Worm (Caenorhabditis elegans) whole organism, young adult: Measurements from ENCODE around the gene Y43F4A.1.

Experiments used
- B0019.2 ChIP-seq: fragments of 200-800 bp; sonication (Bioruptor generic); conservative IDR thresholded peaks from 2 replicates; pipeline ENCODE4 v1.3.6; 2022; ENCODE audit warnings: missing genetic modification reagents, missing genetic modification characterization, missing compliant biosample characterization
- B0035.1 ChIP-seq: sonication (generic microtip); optimal IDR thresholded peaks from 2 replicates; lab custom pipeline; 2016; ENCODE audit warnings: missing genetic modification characterization, mild to moderate bottlenecking, missing compliant biosample characterization, missing genotype, missing genetic modification reagents
- B0261.1 ChIP-seq: sonication (generic microtip); optimal IDR thresholded peaks from 2 replicates; lab custom pipeline; 2016; ENCODE audit warnings: mild to moderate bottlenecking, missing genetic modification characterization, moderate library complexity, missing compliant biosample characterization
- C06A6.2 ChIP-seq: fragments of 200-800 bp; sonication (Bioruptor generic); conservative IDR thresholded peaks from 2 replicates; pipeline ENCODE4 v1.3.6; 2022; ENCODE audit warnings: missing genetic modification characterization, missing compliant biosample characterization
- D2030.7 ChIP-seq: fragments of 200-800 bp; sonication (Bioruptor generic); IDR thresholded peaks from 2 replicates; pipeline ENCODE4 v1.3.6; 2022; ENCODE audit warnings: missing genetic modification reagents, missing genetic modification characterization, missing compliant biosample characterization
- F10E7.11 ChIP-seq: sonication (generic microtip); optimal IDR thresholded peaks from 2 replicates; lab custom pipeline; 2017; ENCODE audit warnings: mild to moderate bottlenecking, missing genetic modification characterization, moderate library complexity, missing compliant biosample characterization
- F22D6.2 ChIP-seq: sonication (generic microtip); optimal IDR thresholded peaks from 2 replicates; lab custom pipeline; 2016; ENCODE audit warnings: mild to moderate bottlenecking, missing genetic modification characterization, missing compliant biosample characterization
- F23B12.7 ChIP-seq: sonication (generic microtip); optimal IDR thresholded peaks from 2 replicates; lab custom pipeline; 2017; ENCODE audit warnings: missing genetic modification characterization, mild to moderate bottlenecking, missing compliant biosample characterization, antibody characterized with exemption, moderate library complexity; ENCODE audit not compliant: insufficient read depth
- F49E8.2 ChIP-seq: sonication (generic microtip); optimal IDR thresholded peaks from 3 replicates; lab custom pipeline; 2017; ENCODE audit warnings: missing genetic modification characterization, mild to moderate bottlenecking, missing compliant biosample characterization, antibody characterized with exemption, moderate library complexity; ENCODE audit not compliant: insufficient read depth
- K11D2.4 ChIP-seq: fragments of 200-800 bp; sonication (Bioruptor generic); IDR thresholded peaks from 2 replicates; pipeline ENCODE4 v1.3.6; 2022; ENCODE audit warnings: missing genetic modification reagents, missing genetic modification characterization, missing compliant biosample characterization
- K12H6.12 ChIP-seq: fragments of 200-800 bp; sonication (Bioruptor generic); optimal IDR thresholded peaks from 2 replicates; lab custom pipeline; 2018; ENCODE audit warnings: mild to moderate bottlenecking, missing genetic modification characterization, missing compliant biosample characterization
- T07F8.4 ChIP-seq: sonication (generic microtip); optimal IDR thresholded peaks from 2 replicates; lab custom pipeline; 2016; ENCODE audit warnings: mild to moderate bottlenecking, missing genetic modification characterization, moderate library complexity, missing compliant biosample characterization
- atf-7 ChIP-seq: sonication (generic microtip); optimal IDR thresholded peaks from 2 replicates; lab custom pipeline; 2017; ENCODE audit warnings: mild to moderate bottlenecking, missing genetic modification characterization, missing compliant biosample characterization
- athp-1 ChIP-seq: sonication (generic microtip); optimal IDR thresholded peaks from 2 replicates; lab custom pipeline; 2017; ENCODE audit warnings: mild to moderate bottlenecking, missing genetic modification characterization, missing compliant biosample characterization
- cebp-1 ChIP-seq, 2 experiments: fragments of 200-800 bp in 1 of 2; sonication (Bioruptor generic) in 1 of 2; sonication (generic microtip) in 1 of 2; IDR thresholded peaks in 1 of 2; optimal IDR thresholded peaks in 1 of 2; 2 replicates each; pipeline versions ENCODE4 v1.3.6 to Lab custom; 2017 to 2022; ENCODE audit warnings: missing compliant biosample characterization in 2 of 2, missing genetic modification characterization in 2 of 2, mild to moderate bottlenecking in 1 of 2, missing genetic modification reagents in 1 of 2, moderate library complexity in 1 of 2
- ceh-58 ChIP-seq: fragments of 200-800 bp; sonication (Bioruptor generic); IDR thresholded peaks from 2 replicates; pipeline ENCODE4 v1.3.6; 2022; ENCODE audit warnings: missing genetic modification characterization, missing compliant biosample characterization
- ceh-79 ChIP-seq: sonication (generic microtip); optimal IDR thresholded peaks from 2 replicates; lab custom pipeline; 2017; ENCODE audit warnings: mild to moderate bottlenecking, missing genetic modification characterization, missing compliant biosample characterization
- ceh-91 ChIP-seq: fragments of 200-800 bp; sonication (Bioruptor generic); IDR thresholded peaks from 2 replicates; pipeline ENCODE4 v1.3.6; 2022; ENCODE audit warnings: missing genetic modification reagents, missing genetic modification characterization, missing compliant biosample characterization
- die-1 ChIP-seq: sonication (generic microtip); optimal IDR thresholded peaks from 2 replicates; lab custom pipeline; 2016; ENCODE audit warnings: missing genotype, mild to moderate bottlenecking, missing genetic modification characterization, missing compliant biosample characterization
- ets-4 ChIP-seq: fragments of 200-800 bp; sonication (Bioruptor generic); optimal IDR thresholded peaks from 2 replicates; lab custom pipeline; 2018; ENCODE audit warnings: mild to moderate bottlenecking, missing genetic modification characterization, missing compliant biosample characterization
- him-1 ChIP-seq: sonication (generic microtip); optimal IDR thresholded peaks from 2 replicates; lab custom pipeline; 2016; ENCODE audit warnings: missing genotype, missing genetic modification reagents, missing genetic modification characterization, missing compliant biosample characterization
- hmg-1.2 ChIP-seq: fragments of 200-800 bp; sonication (Bioruptor generic); IDR thresholded peaks from 2 replicates; pipeline ENCODE4 v1.3.6; 2022; ENCODE audit warnings: missing genetic modification reagents, missing genetic modification characterization, missing compliant biosample characterization
- let-526 ChIP-seq: fragments of 200-800 bp; sonication (Bioruptor generic); IDR thresholded peaks from 2 replicates; pipeline ENCODE4 v1.3.6; 2022; ENCODE audit warnings: missing genetic modification reagents, missing genetic modification characterization, missing compliant biosample characterization
- lin-26 ChIP-seq: fragments of 200-800 bp; sonication (Bioruptor generic); IDR thresholded peaks from 2 replicates; pipeline ENCODE4 v1.3.6; 2022; ENCODE audit warnings: missing genetic modification reagents, missing genetic modification characterization, missing compliant biosample characterization
- lin-35 ChIP-seq, 3 experiments: fragments of 150-350 bp in 2 of 3; sonication (generic microtip) in 1 of 3; optimal IDR thresholded peaks; 2 replicates each; lab custom pipeline; 2014 to 2018; ENCODE audit warnings: missing biosample characterization in 3 of 3, missing genetic modification characterization in 3 of 3, missing genetic modification reagents in 3 of 3
- lsy-27 ChIP-seq: sonication (generic microtip); optimal IDR thresholded peaks from 2 replicates; lab custom pipeline; 2017; ENCODE audit warnings: missing genetic modification characterization, mild to moderate bottlenecking, missing compliant biosample characterization, antibody characterized with exemption, missing genotype, borderline replicate concordance; ENCODE audit not compliant: insufficient read depth
- madf-8 ChIP-seq: fragments of 200-800 bp; sonication (Bioruptor generic); conservative IDR thresholded peaks from 2 replicates; pipeline ENCODE4 v1.3.6; 2022; ENCODE audit warnings: missing genetic modification reagents, missing genetic modification characterization, missing compliant biosample characterization
- nfyb-1 ChIP-seq: fragments of 200-800 bp; sonication (Bioruptor generic); IDR thresholded peaks from 2 replicates; pipeline ENCODE4 v1.3.6; 2022; ENCODE audit warnings: missing genetic modification reagents, missing genetic modification characterization, missing compliant biosample characterization
- nhr-120 ChIP-seq: fragments of 200-800 bp; sonication (Bioruptor generic); IDR thresholded peaks from 2 replicates; pipeline ENCODE4 v1.3.6; 2022; ENCODE audit warnings: missing genetic modification characterization, missing compliant biosample characterization
- nhr-27 ChIP-seq: fragments of 200-800 bp; sonication (Bioruptor generic); optimal IDR thresholded peaks from 2 replicates; lab custom pipeline; 2018; ENCODE audit warnings: mild to moderate bottlenecking, missing genetic modification characterization, moderate library complexity, missing compliant biosample characterization
- nhr-90 ChIP-seq: sonication (generic microtip); optimal IDR thresholded peaks from 2 replicates; lab custom pipeline; 2016; ENCODE audit warnings: missing genotype, mild to moderate bottlenecking, missing genetic modification characterization, missing compliant biosample characterization
- pbrm-1 ChIP-seq: fragments of 200-800 bp; sonication (Bioruptor generic); IDR thresholded peaks from 2 replicates; pipeline ENCODE4 v1.3.6; 2022; ENCODE audit warnings: missing genetic modification reagents, missing genetic modification characterization, missing compliant biosample characterization
- rcor-1 ChIP-seq: fragments of 200-800 bp; sonication (Bioruptor generic); IDR thresholded peaks from 2 replicates; pipeline ENCODE4 v1.3.6; 2022; ENCODE audit warnings: missing genetic modification reagents, missing genetic modification characterization, missing compliant biosample characterization
- rec-8 ChIP-seq, 2 experiments: sonication (generic microtip); optimal IDR thresholded peaks; 2 replicates each; lab custom pipeline; 2016; ENCODE audit warnings: mild to moderate bottlenecking in 2 of 2, missing genetic modification characterization in 2 of 2, missing genetic modification reagents in 2 of 2, missing genotype in 2 of 2, missing biosample characterization in 1 of 2, missing compliant biosample characterization in 1 of 2, moderate library complexity in 1 of 2
- rpc-1 ChIP-seq, 2 experiments: fragments of 150-350 bp in 1 of 2; sonication (generic microtip) in 1 of 2; optimal IDR thresholded peaks; 2 replicates each; lab custom pipeline; 2014 to 2018; ENCODE audit warnings: missing biosample characterization in 1 of 2, missing genetic modification characterization in 1 of 2, missing genetic modification reagents in 1 of 2, missing genotype in 1 of 2
- sea-2 ChIP-seq: fragments of 200-800 bp; sonication (Bioruptor generic); IDR thresholded peaks from 2 replicates; pipeline ENCODE4 v1.3.6; 2022; ENCODE audit warnings: missing genetic modification characterization, missing compliant biosample characterization
- snpc-1.3 ChIP-seq: sonication (generic microtip); optimal IDR thresholded peaks from 2 replicates; lab custom pipeline; 2017; ENCODE audit warnings: missing genetic modification characterization, mild to moderate bottlenecking, missing compliant biosample characterization, antibody characterized with exemption, moderate library complexity, missing genotype, missing genetic modification reagents; ENCODE audit not compliant: insufficient read depth
- snpc-3.4 ChIP-seq: sonication (generic microtip); optimal IDR thresholded peaks from 2 replicates; lab custom pipeline; 2017; ENCODE audit warnings: missing genetic modification characterization, mild to moderate bottlenecking, missing compliant biosample characterization, antibody characterized with exemption, moderate library complexity, missing genotype, missing genetic modification reagents
- snpc-4 ChIP-seq, 5 experiments: fragments of 150-350 bp in 1 of 5; sonication (generic microtip) in 4 of 5; optimal IDR thresholded peaks; 2 replicates each; lab custom pipeline; 2014 to 2018; ENCODE audit warnings: missing genetic modification characterization in 5 of 5, missing biosample characterization in 3 of 5, antibody characterized with exemption in 2 of 5, mild to moderate bottlenecking in 2 of 5, missing compliant biosample characterization in 2 of 5, missing genotype in 2 of 5, moderate library complexity in 2 of 5, missing genetic modification reagents in 1 of 5
- tbp1 ChIP-seq: fragments of 200-800 bp; sonication (Bioruptor generic); optimal IDR thresholded peaks from 2 replicates; lab custom pipeline; 2018; ENCODE audit warnings: mild to moderate bottlenecking, missing genetic modification characterization, missing compliant biosample characterization
- tlf-1 ChIP-seq: fragments of 200-800 bp; sonication (Bioruptor generic); optimal IDR thresholded peaks from 2 replicates; lab custom pipeline; 2018; ENCODE audit warnings: mild to moderate bottlenecking, missing genetic modification characterization, missing compliant biosample characterization
- unc-62 ChIP-seq: fragments of 150-350 bp; optimal IDR thresholded peaks from 2 replicates; lab custom pipeline; 2014; ENCODE audit warnings: missing biosample characterization, missing genetic modification reagents, missing genetic modification characterization
- ztf-18 ChIP-seq: sonication (generic microtip); optimal IDR thresholded peaks from 2 replicates; lab custom pipeline; 2016; ENCODE audit warnings: missing genotype, mild to moderate bottlenecking, missing genetic modification characterization, missing compliant biosample characterization

Y43F4A.1 gene

DNA sequence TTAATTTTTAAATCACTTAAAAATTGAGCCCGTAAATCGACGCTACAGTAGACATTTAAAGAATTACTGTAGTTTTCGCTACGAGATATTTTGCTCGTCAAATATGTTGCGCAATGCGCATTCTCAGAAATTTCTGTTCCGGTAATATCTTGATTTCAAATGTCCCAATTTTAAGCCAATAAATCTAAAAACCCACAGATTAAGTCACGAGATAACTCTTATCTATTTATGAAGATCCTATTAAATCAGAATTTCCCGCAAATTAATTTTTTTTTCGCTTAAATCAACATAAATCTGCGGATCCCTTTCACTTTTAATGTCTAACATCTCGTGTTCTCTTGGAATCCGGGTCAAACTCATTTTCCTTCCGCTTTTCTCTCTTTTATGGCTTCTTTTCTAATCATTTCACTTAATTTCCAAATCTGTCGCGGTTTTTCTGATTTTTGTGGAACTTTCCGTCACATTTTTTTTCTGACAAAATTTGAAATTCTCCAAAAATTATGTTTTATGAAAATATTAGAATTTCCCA is 6.3 kb upstream of the Y43F4A.1 start:
- no peak for TF ChIP-seq K11D2.4 (GFP tag; lab: Robert Waterston, UW)

- TF ChIP-seq rpc-1 (optimal IDR thresholded peaks at IDR 0.05; lab: Kevin White, UChicago) (peak; percentile 76), rpc-1 (tag; optimal IDR thresholded peaks at IDR 0.05; lab: Kevin White, UChicago) (peak; percentile 80), cebp-1 (GFP tag; IDR thresholded peaks at IDR 0.05; lab: Robert Waterston, UW) (no peak), cebp-1 (tag; optimal IDR thresholded peaks at IDR 0.05; lab: Kevin White, UChicago) (no peak), lsy-27 (tag; lab: Kevin White, UChicago) (peak; percentile 19), F22D6.2 (no peak), die-1 (tag; lab: Kevin White, UChicago) (peak; percentile 70), let-526 (GFP tag; lab: Robert Waterston, UW) (no peak), snpc-4 (GFP tag; optimal IDR thresholded peaks at IDR 0.05; lab: Kevin White, UChicago) (peak; percentile 30), snpc-4 (tag; optimal IDR thresholded peaks at IDR 0.05; lab: Kevin White, UChicago) (peak in 1 of 4 experiments; percentile 29), ztf-18 (tag; lab: Kevin White, UChicago) (peak; percentile 24), rec-8 (tag; optimal IDR thresholded peaks at IDR 0.05; lab: Kevin White, UChicago) (peak; percentile 21 to 22), T07F8.4 (no peak), atf-7 (tag; lab: Kevin White, UChicago) (no peak), hmg-1.2 (GFP tag; lab: Robert Waterston, UW) (peak; percentile 61), ceh-58 (GFP tag; lab: Robert Waterston, UW) (no peak), F10E7.11 (no peak), lin-35 (GFP tag; optimal IDR thresholded peaks at IDR 0.05; lab: Kevin White, UChicago) (peak in 1 of 3 experiments; percentile 30), F23B12.7 (tag; lab: Kevin White, UChicago) (peak; percentile 72), athp-1 (no peak), nhr-27 (tag; lab: Kevin White, UChicago) (no peak), lin-26 (peak; percentile 81; the same call in 1 of the 2 replicates), unc-62 (GFP tag; lab: Kevin White, UChicago) (no peak), sea-2 (no peak), ceh-91 (no peak), nhr-120 (GFP tag; lab: Robert Waterston, UW) (no peak), pbrm-1 (GFP tag; lab: Robert Waterston, UW) (0 out of 2 replicates have a peak, but pooled peaks have one; percentile 41), tlf-1 (GFP tag; lab: Kevin White, UChicago) (no peak), rcor-1 (GFP tag; lab: Robert Waterston, UW) (no peak), him-1 (peak; percentile 44), ets-4 (no peak), ceh-79 (no peak), B0019.2 (no peak), B0261.1 (tag; lab: Kevin White, UChicago) (peak; percentile 77), C06A6.2 (GFP tag; lab: Robert Waterston, UW) (no peak), tbp1 (GFP tag; lab: Kevin White, UChicago) (peak; percentile 96), nfyb-1 (GFP tag; lab: Robert Waterston, UW) (0 out of 2 replicates have a peak, but pooled peaks have one; percentile 42), K12H6.12 (tag; lab: Kevin White, UChicago) (no peak), F49E8.2 (tag; lab: Kevin White, UChicago) (no peak), B0035.1 (tag; lab: Kevin White, UChicago) (no peak), snpc-1.3 (peak; percentile 38), nhr-90 (tag; lab: Kevin White, UChicago) (peak; percentile 40), D2030.7 (GFP tag; lab: Robert Waterston, UW) (peak; percentile 45; the same call in 1 of the 2 replicates), snpc-3.4 (tag; lab: Kevin White, UChicago) (peak; percentile 25), madf-8 (GFP tag; lab: Robert Waterston, UW) (no peak)
These were observed 1.5 kb downstream of the Y43F4A.1 start for ce11 chrIII:13224395-13224794.
